Worm (Caenorhabditis elegans) whole organism, mixed stage, embryonic: ENCODE measurements around the gene sri-31.

ENCODE experiments used
- M03D4.4 ChIP-seq: sonication (generic microtip); optimal IDR thresholded peaks from 2 replicates; lab custom pipeline; 2017; ENCODE audit warnings: mild to moderate bottlenecking, missing genetic modification characterization, missing compliant biosample characterization
- blmp-1 ChIP-seq: fragments of 150-350 bp; optimal IDR thresholded peaks from 2 replicates; lab custom pipeline; 2014; ENCODE audit warnings: missing biosample characterization, missing genetic modification characterization
- ceh-39 ChIP-seq: fragments of 150-350 bp; optimal IDR thresholded peaks from 2 replicates; lab custom pipeline; 2014; ENCODE audit warnings: missing biosample characterization, missing genetic modification characterization
- ceh-83 ChIP-seq: fragments of 200-800 bp; sonication (Bioruptor generic); optimal IDR thresholded peaks from 2 replicates; lab custom pipeline; 2018; ENCODE audit warnings: mild to moderate bottlenecking, missing genetic modification characterization, missing compliant biosample characterization
- cnd-1 ChIP-seq: fragments of 200-800 bp; sonication (Bioruptor generic); optimal IDR thresholded peaks from 2 replicates; lab custom pipeline; 2018; ENCODE audit warnings: mild to moderate bottlenecking, missing genetic modification characterization, missing compliant biosample characterization
- elt-3 ChIP-seq: fragments of 150-350 bp; optimal IDR thresholded peaks from 2 replicates; lab custom pipeline; 2014; ENCODE audit warnings: missing biosample characterization, missing genetic modification characterization
- lin-13 ChIP-seq: fragments of 150-350 bp; optimal IDR thresholded peaks from 2 replicates; lab custom pipeline; 2014; ENCODE audit warnings: missing biosample characterization, missing genetic modification characterization
- lsy-2 ChIP-seq: fragments of 150-350 bp; optimal IDR thresholded peaks from 2 replicates; lab custom pipeline; 2014; ENCODE audit warnings: missing biosample characterization, missing genetic modification characterization
- mep-1 ChIP-seq: fragments of 150-350 bp; optimal IDR thresholded peaks from 2 replicates; lab custom pipeline; 2017; ENCODE audit warnings: missing biosample characterization, missing genetic modification reagents, missing genetic modification characterization, inconsistent platforms
- nhr-12 ChIP-seq: fragments of 150-350 bp; optimal IDR thresholded peaks from 2 replicates; lab custom pipeline; 2014; ENCODE audit warnings: missing biosample characterization, missing genetic modification characterization
- snpc-4 ChIP-seq: fragments of 150-350 bp; optimal IDR thresholded peaks from 2 replicates; lab custom pipeline; 2014; ENCODE audit warnings: missing biosample characterization, missing genetic modification characterization
- unc-39 ChIP-seq: fragments of 150-350 bp; optimal IDR thresholded peaks from 2 replicates; lab custom pipeline; 2014; ENCODE audit warnings: missing biosample characterization, missing genetic modification characterization
- unc-62 ChIP-seq: fragments of 150-350 bp; optimal IDR thresholded peaks from 2 replicates; lab custom pipeline; 2014; ENCODE audit warnings: missing biosample characterization, missing genetic modification reagents, missing genetic modification characterization

ce11 chrII:3030416-3030815 lies 20.4 kb upstream of the sri-31 start:
- TF ChIP-seq unc-62 (no peak), cnd-1 (tag; lab: Kevin White, UChicago) (no peak), M03D4.4 (tag; lab: Kevin White, UChicago) (no peak), elt-3 (tag; lab: Kevin White, UChicago) (no peak), blmp-1 (tag; lab: Kevin White, UChicago) (peak; percentile 31), lsy-2 (tag; lab: Kevin White, UChicago) (no peak), mep-1 (tag; lab: Kevin White, UChicago) (no peak), lin-13 (tag; lab: Kevin White, UChicago) (no peak), nhr-12 (tag; lab: Kevin White, UChicago) (no peak), ceh-39 (tag; lab: Kevin White, UChicago) (no peak), snpc-4 (no peak), ceh-83 (GFP tag; lab: Kevin White, UChicago) (no peak), unc-39 (tag; lab: Kevin White, UChicago) (no peak)
